Worm (Caenorhabditis elegans) whole organism, L1 larva: ENCODE data around the gene clc-12.

Experiments
- aly-2 ChIP-seq: fragments of 150-350 bp; optimal IDR thresholded peaks from 2 replicates; lab custom pipeline; 2014; ENCODE audit warnings: missing biosample characterization, missing genetic modification characterization
- ceh-8 ChIP-seq: fragments of 200-800 bp; sonication (Bioruptor generic); optimal IDR thresholded peaks from 2 replicates; lab custom pipeline; 2018; ENCODE audit warnings: mild to moderate bottlenecking, missing genetic modification characterization, moderate library complexity, missing compliant biosample characterization
- ceh-82 ChIP-seq, 3 experiments: fragments of 150-350 bp in 1 of 3; sonication (generic microtip) in 2 of 3; optimal IDR thresholded peaks; 2 replicates each; lab custom pipeline; 2014 to 2017; ENCODE audit warnings: missing biosample characterization in 3 of 3, missing genetic modification characterization in 3 of 3
- elt-2 ChIP-seq: sonication (generic microtip); optimal IDR thresholded peaks from 2 replicates; lab custom pipeline; 2016; ENCODE audit warnings: missing genetic modification characterization, mild to moderate bottlenecking, inconsistent platforms, missing compliant biosample characterization, missing genetic modification reagents
- mab-9 ChIP-seq: fragments of 200-800 bp; sonication (Bioruptor generic); IDR thresholded peaks from 2 replicates; pipeline ENCODE4 v1.3.6; 2022; ENCODE audit warnings: missing genetic modification reagents, missing genetic modification characterization, missing compliant biosample characterization
- mep-1 ChIP-seq: fragments of 150-350 bp; optimal IDR thresholded peaks from 2 replicates; lab custom pipeline; 2014; ENCODE audit warnings: missing biosample characterization, missing genetic modification characterization
- skn-1 ChIP-seq: fragments of 150-350 bp; optimal IDR thresholded peaks from 2 replicates; lab custom pipeline; 2014; ENCODE audit warnings: missing biosample characterization, missing genetic modification characterization
- snpc-4 ChIP-seq: fragments of 150-350 bp; optimal IDR thresholded peaks from 2 replicates; lab custom pipeline; 2014; ENCODE audit warnings: missing biosample characterization, missing genetic modification characterization
- sptf-1 ChIP-seq: fragments of 150-350 bp; optimal IDR thresholded peaks from 2 replicates; lab custom pipeline; 2014; ENCODE audit warnings: missing biosample characterization, missing genetic modification characterization
- unc-130 ChIP-seq: fragments of 150-350 bp; optimal IDR thresholded peaks from 2 replicates; lab custom pipeline; 2017; ENCODE audit warnings: missing biosample characterization, missing genetic modification characterization, inconsistent platforms

DNA sequence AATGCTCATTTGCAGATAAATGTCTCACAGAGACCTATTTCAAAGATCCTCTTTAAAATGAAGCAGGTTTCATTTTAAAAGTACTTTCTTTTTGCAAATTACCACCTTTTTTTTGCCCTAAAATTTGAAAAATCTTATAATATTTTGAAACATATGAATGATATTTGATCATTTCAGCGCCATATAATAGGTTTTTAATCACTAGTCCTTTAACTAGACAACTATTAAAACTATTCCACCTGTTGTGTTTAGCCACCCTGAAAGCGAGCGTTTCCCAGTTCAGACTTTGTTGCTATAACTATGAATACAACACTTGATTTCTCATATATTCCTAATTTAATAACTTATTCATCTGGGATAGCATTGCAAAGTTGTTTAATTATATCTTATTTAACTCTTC, 17.5 kb downstream of the clc-12 start, which contains the start of gene srz-95:
- TF ChIP-seq elt-2 (no peak), unc-130 (tag; lab: Kevin White, UChicago) (no peak), mab-9 (GFP tag; lab: Robert Waterston, UW) (no peak), ceh-82 (tag; optimal IDR thresholded peaks at IDR 0.05; lab: Kevin White, UChicago) (no peak), ceh-8 (no peak), aly-2 (tag; lab: Kevin White, UChicago) (no peak), snpc-4 (tag; lab: Kevin White, UChicago) (no peak), mep-1 (tag; lab: Kevin White, UChicago) (no peak), skn-1 (tag; lab: Kevin White, UChicago) (no peak), sptf-1 (tag; lab: Kevin White, UChicago) (no peak)
